Worm (Caenorhabditis elegans) whole organism, late embryonic: Measurements from ENCODE around the gene srg-67.

Experiments
- ceh-14 ChIP-seq: sonication (generic microtip); optimal IDR thresholded peaks from 2 replicates; lab custom pipeline; 2016; ENCODE audit warnings: missing genotype, missing genetic modification characterization, missing compliant biosample characterization
- ceh-18 ChIP-seq: sonication (generic microtip); optimal IDR thresholded peaks from 2 replicates; lab custom pipeline; 2016; ENCODE audit warnings: missing genetic modification characterization, missing compliant biosample characterization
- dve-1 ChIP-seq: sonication (generic microtip); optimal IDR thresholded peaks from 2 replicates; lab custom pipeline; 2017; ENCODE audit warnings: antibody characterized with exemption, mild to moderate bottlenecking, missing genetic modification characterization, missing compliant biosample characterization
- elt-2 ChIP-seq: sonication (generic microtip); optimal IDR thresholded peaks from 2 replicates; lab custom pipeline; 2016; ENCODE audit warnings: missing genetic modification reagents, missing genetic modification characterization, missing compliant biosample characterization
- eyg-1 ChIP-seq: sonication (generic microtip); optimal IDR thresholded peaks from 2 replicates; lab custom pipeline; 2016; ENCODE audit warnings: missing genotype, missing genetic modification characterization, missing compliant biosample characterization
- fkh-10 ChIP-seq: fragments of 150-350 bp; optimal IDR thresholded peaks from 2 replicates; lab custom pipeline; 2014; ENCODE audit warnings: missing biosample characterization, missing genetic modification reagents, missing genetic modification characterization
- hlh-13 ChIP-seq: fragments of 200-800 bp; sonication (Bioruptor generic); optimal IDR thresholded peaks from 2 replicates; lab custom pipeline; 2018; ENCODE audit warnings: mild to moderate bottlenecking, missing genetic modification characterization, missing compliant biosample characterization
- hlh-15 ChIP-seq: sonication (generic microtip); optimal IDR thresholded peaks from 2 replicates; lab custom pipeline; 2016; ENCODE audit warnings: missing genetic modification characterization, missing compliant biosample characterization
- hlh-30 ChIP-seq: sonication (generic microtip); optimal IDR thresholded peaks from 2 replicates; lab custom pipeline; 2017; ENCODE audit warnings: antibody characterized with exemption, missing genetic modification characterization, missing compliant biosample characterization; ENCODE audit not compliant: insufficient read depth
- hlh-6 ChIP-seq: sonication (generic microtip); optimal IDR thresholded peaks from 2 replicates; lab custom pipeline; 2016; ENCODE audit warnings: missing genotype, missing genetic modification characterization, missing compliant biosample characterization
- pha-4 ChIP-seq: fragments of 150-350 bp; optimal IDR thresholded peaks from 2 replicates; lab custom pipeline; 2018; ENCODE audit warnings: missing biosample characterization, missing genetic modification reagents, missing genetic modification characterization
- pqm-1 ChIP-seq: sonication (generic microtip); optimal IDR thresholded peaks from 2 replicates; lab custom pipeline; 2016; ENCODE audit warnings: missing genetic modification characterization, missing compliant biosample characterization
- tbx-2 ChIP-seq: sonication (generic microtip); optimal IDR thresholded peaks from 2 replicates; lab custom pipeline; 2016; ENCODE audit warnings: missing genetic modification characterization, missing compliant biosample characterization

DNA sequence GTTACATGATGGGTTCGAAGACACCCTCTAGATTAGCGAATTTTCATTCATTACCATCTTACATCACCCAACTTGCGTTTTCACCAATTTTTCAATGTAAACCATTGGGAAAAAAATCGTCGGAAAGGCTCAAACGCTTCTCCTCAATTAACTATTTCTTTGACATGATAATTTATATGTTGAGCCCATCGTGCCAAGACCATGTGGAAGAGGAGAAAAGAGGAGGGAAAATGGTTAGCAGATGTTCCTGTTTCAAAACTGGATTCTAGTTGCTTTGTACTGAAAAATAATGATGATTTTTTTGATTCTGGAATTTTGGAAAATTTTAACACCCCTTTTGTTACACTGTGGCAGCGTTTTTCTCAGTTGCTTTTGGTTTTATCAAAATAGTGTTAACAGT lies 18.8 kb downstream of the srg-67 start:
- TF ChIP-seq hlh-6 (tag; lab: Kevin White, UChicago): no peak
- no peak for TF ChIP-seq dve-1
- no peak for TF ChIP-seq pha-4
- no peak for TF ChIP-seq eyg-1 (tag; lab: Kevin White, UChicago)
- no peak for TF ChIP-seq hlh-13 (GFP tag; lab: Kevin White, UChicago)
- no peak for TF ChIP-seq ceh-18
- no peak for TF ChIP-seq hlh-30 (tag; lab: Kevin White, UChicago)
- TF ChIP-seq elt-2 (tag; lab: Kevin White, UChicago): no peak
- TF ChIP-seq pqm-1 (tag; lab: Kevin White, UChicago): no peak
- TF ChIP-seq tbx-2 (tag; lab: Kevin White, UChicago): no peak
- no peak for TF ChIP-seq ceh-14 (tag; lab: Kevin White, UChicago)
- no peak for TF ChIP-seq fkh-10
- no peak for TF ChIP-seq hlh-15
